Worm (Caenorhabditis elegans): ENCODE measurements around the gene gcy-19.

- TF ChIP-seq odd-2 (tag; optimal IDR thresholded peaks at IDR 0.05) (no peak), F13H6.1 (tag; optimal IDR thresholded peaks at IDR 0.05) (no peak), gmeb-2 (tag; optimal IDR thresholded peaks at IDR 0.05) (no peak), tbx-2 (tag; optimal IDR thresholded peaks at IDR 0.05) (no peak), ceh-48 (tag; optimal IDR thresholded peaks at IDR 0.05) (no peak), ceh-18 (tag; optimal IDR thresholded peaks at IDR 0.05) (no peak), pqm-1 (tag; optimal IDR thresholded peaks at IDR 0.05) (no peak), hlh-8 (tag; optimal IDR thresholded peaks at IDR 0.05) (no peak)
Measured at ce11 chrII:3210365-3210764, 48.8 kb downstream of the gcy-19 start, which contains the start of gene ZC239.5.

Data from whole organism, late embryonic.